Worm (Caenorhabditis elegans): ENCODE data around the gene clec-178.

clec-178 gene

ce11 chrIV:5652811-5653483, 802 bp upstream of the clec-178 start:
- TF ChIP-seq lin-32 (GFP tag; optimal IDR thresholded peaks at IDR 0.05): no peak
- TF ChIP-seq nhr-76 (tag; optimal IDR thresholded peaks at IDR 0.05): no peak
- peak; percentile 22 for TF ChIP-seq sptf-1 (tag; optimal IDR thresholded peaks at IDR 0.05)
- no peak for TF ChIP-seq mls-2 (tag; optimal IDR thresholded peaks at IDR 0.05)
- TF ChIP-seq flh-1 (GFP tag; optimal IDR thresholded peaks at IDR 0.05): no peak
- no peak for TF ChIP-seq tbx-8 (GFP tag; optimal IDR thresholded peaks at IDR 0.05)

ce11 chrIV:5654203-5654602, 454 bp downstream of the clec-178 start:
- TF ChIP-seq tbx-8 (GFP tag; optimal IDR thresholded peaks at IDR 0.05): no peak
- TF ChIP-seq blmp-1 (tag; optimal IDR thresholded peaks at IDR 0.05): no peak
- no peak for TF ChIP-seq ztf-11 (tag; optimal IDR thresholded peaks at IDR 0.05)
- TF ChIP-seq ham-2 (GFP tag; optimal IDR thresholded peaks at IDR 0.05): no peak
- TF ChIP-seq sptf-1 (tag; optimal IDR thresholded peaks at IDR 0.05): no peak
- TF ChIP-seq unc-62 (GFP tag; optimal IDR thresholded peaks at IDR 0.05): no peak
- no peak for TF ChIP-seq ceh-43 (GFP tag; optimal IDR thresholded peaks at IDR 0.05)
- TF ChIP-seq mab-5 (tag; optimal IDR thresholded peaks at IDR 0.05): no peak
- TF ChIP-seq ces-1 (GFP tag; optimal IDR thresholded peaks at IDR 0.05): no peak
- no peak for TF ChIP-seq lin-32 (GFP tag; optimal IDR thresholded peaks at IDR 0.05)
- no peak for TF ChIP-seq lsy-2 (tag; optimal IDR thresholded peaks at IDR 0.05)
- no peak for TF ChIP-seq ceh-83 (GFP tag; optimal IDR thresholded peaks at IDR 0.05)
- TF ChIP-seq nhr-76 (tag; optimal IDR thresholded peaks at IDR 0.05): no peak
- no peak for TF ChIP-seq unc-39 (tag; optimal IDR thresholded peaks at IDR 0.05)
- TF ChIP-seq snpc-4 (tag; optimal IDR thresholded peaks at IDR 0.05): no peak
- no peak for TF ChIP-seq M03D4.4 (tag; optimal IDR thresholded peaks at IDR 0.05)

ce11 chrIV:5654693-5655092, 944 bp downstream of the clec-178 start:
- no peak for TF ChIP-seq lin-32 (GFP tag; optimal IDR thresholded peaks at IDR 0.05)

- TF ChIP-seq tbx-8 (GFP tag; optimal IDR thresholded peaks at IDR 0.05) (no peak), nhr-28 (tag; optimal IDR thresholded peaks at IDR 0.05) (peak; percentile 67), sem-2 (GFP tag; optimal IDR thresholded peaks at IDR 0.05) (no peak), ceh-43 (GFP tag; optimal IDR thresholded peaks at IDR 0.05) (no peak), drap-1 (GFP tag; optimal IDR thresholded peaks at IDR 0.05) (no peak), lin-13 (tag; optimal IDR thresholded peaks at IDR 0.05) (no peak), nhr-12 (tag; optimal IDR thresholded peaks at IDR 0.05) (no peak), unc-120 (tag; optimal IDR thresholded peaks at IDR 0.05; ENCODE audit: poor library complexity, severe bottlenecking) (no peak), unc-62 (GFP tag; optimal IDR thresholded peaks at IDR 0.05) (peak; percentile 47), ces-1 (GFP tag; optimal IDR thresholded peaks at IDR 0.05) (no peak), elt-1 (tag; optimal IDR thresholded peaks at IDR 0.05; ENCODE audit: borderline replicate concordance, insufficient read depth) (no peak), M03D4.4 (tag; optimal IDR thresholded peaks at IDR 0.05) (no peak), hlh-1 (tag; optimal IDR thresholded peaks at IDR 0.05) (no peak), mep-1 (tag; optimal IDR thresholded peaks at IDR 0.05) (no peak), nhr-237 (tag; optimal IDR thresholded peaks at IDR 0.05) (peak; percentile 86), flh-1 (GFP tag; optimal IDR thresholded peaks at IDR 0.05) (no peak), elt-3 (tag; optimal IDR thresholded peaks at IDR 0.05) (peak; percentile 16), ham-2 (GFP tag; optimal IDR thresholded peaks at IDR 0.05) (no peak), zip-8 (tag; optimal IDR thresholded peaks at IDR 0.05) (no peak), sptf-1 (tag; optimal IDR thresholded peaks at IDR 0.05) (no peak), ceh-83 (GFP tag; optimal IDR thresholded peaks at IDR 0.05) (no peak), unc-39 (tag; optimal IDR thresholded peaks at IDR 0.05) (no peak)
Measured at ce11 chrIV:5655966-5656389, 2.2 kb downstream of the clec-178 start.

- no peak for TF ChIP-seq tbx-8 (GFP tag; optimal IDR thresholded peaks at IDR 0.05)
- no peak for TF ChIP-seq ceh-39 (tag; optimal IDR thresholded peaks at IDR 0.05)
- TF ChIP-seq zip-8 (tag; optimal IDR thresholded peaks at IDR 0.05): no peak
- TF ChIP-seq elt-1 (tag; optimal IDR thresholded peaks at IDR 0.05; ENCODE audit: borderline replicate concordance, insufficient read depth): peak; percentile 27
- no peak for TF ChIP-seq snpc-4 (tag; optimal IDR thresholded peaks at IDR 0.05)
- TF ChIP-seq ztf-11 (tag; optimal IDR thresholded peaks at IDR 0.05): no peak
- TF ChIP-seq sptf-1 (tag; optimal IDR thresholded peaks at IDR 0.05): no peak
- peak; percentile 85 for TF ChIP-seq nhr-237 (tag; optimal IDR thresholded peaks at IDR 0.05)
- TF ChIP-seq ham-2 (GFP tag; optimal IDR thresholded peaks at IDR 0.05): peak; percentile 73
- TF ChIP-seq nhr-12 (tag; optimal IDR thresholded peaks at IDR 0.05): no peak
- no peak for TF ChIP-seq mab-5 (tag; optimal IDR thresholded peaks at IDR 0.05)
- TF ChIP-seq nhr-76 (tag; optimal IDR thresholded peaks at IDR 0.05): no peak
- TF ChIP-seq M03D4.4 (tag; optimal IDR thresholded peaks at IDR 0.05): no peak
- TF ChIP-seq nhr-2 (tag; optimal IDR thresholded peaks at IDR 0.05): no peak
- TF ChIP-seq pha-4 (tag; optimal IDR thresholded peaks at IDR 0.05): peak; percentile 50
- TF ChIP-seq lsy-2 (tag; optimal IDR thresholded peaks at IDR 0.05): no peak
- no peak for TF ChIP-seq ces-1 (GFP tag; optimal IDR thresholded peaks at IDR 0.05)
- TF ChIP-seq bed-3 (GFP tag; optimal IDR thresholded peaks at IDR 0.05): no peak
- TF ChIP-seq mls-2 (tag; optimal IDR thresholded peaks at IDR 0.05): no peak
- TF ChIP-seq mep-1 (tag; optimal IDR thresholded peaks at IDR 0.05): no peak
- TF ChIP-seq sem-2 (GFP tag; optimal IDR thresholded peaks at IDR 0.05): no peak
- peak; percentile 10 for TF ChIP-seq blmp-1 (tag; optimal IDR thresholded peaks at IDR 0.05)
- TF ChIP-seq nhr-28 (tag; optimal IDR thresholded peaks at IDR 0.05): no peak
- no peak for TF ChIP-seq lin-13 (tag; optimal IDR thresholded peaks at IDR 0.05)
- TF ChIP-seq cnd-1 (tag; optimal IDR thresholded peaks at IDR 0.05): no peak
- peak; percentile 49 for TF ChIP-seq unc-62 (GFP tag; optimal IDR thresholded peaks at IDR 0.05)
- TF ChIP-seq ceh-43 (GFP tag; optimal IDR thresholded peaks at IDR 0.05): no peak
- TF ChIP-seq unc-39 (tag; optimal IDR thresholded peaks at IDR 0.05): no peak
- no peak for TF ChIP-seq hlh-1 (tag; optimal IDR thresholded peaks at IDR 0.05)
- no peak for TF ChIP-seq lin-32 (GFP tag; optimal IDR thresholded peaks at IDR 0.05)
- no peak for TF ChIP-seq ceh-83 (GFP tag; optimal IDR thresholded peaks at IDR 0.05)
- peak; percentile 41 for TF ChIP-seq unc-120 (tag; optimal IDR thresholded peaks at IDR 0.05; ENCODE audit: poor library complexity, severe bottlenecking)
- TF ChIP-seq flh-1 (GFP tag; optimal IDR thresholded peaks at IDR 0.05): no peak
Measured at ce11 chrIV:5657126-5657666, 3.4 kb downstream of the clec-178 start.

Data from whole organism, mixed stage, embryonic.